Fruit fly (Drosophila melanogaster) whole organism, embryonic: ENCODE measurements around the gene CG13622.

Experiments used
- B-H2 ChIP-seq: fragments of 200-800 bp; sonication (Bioruptor generic); optimal IDR thresholded peaks from 2 replicates; lab custom pipeline; 2018; ENCODE audit warnings: missing biosample characterization, mild to moderate bottlenecking, missing genetic modification characterization
- BtbVII ChIP-seq: fragments of 200-800 bp; sonication (Bioruptor generic); optimal IDR thresholded peaks from 3 replicates; lab custom pipeline; 2017; ENCODE audit warnings: missing biosample characterization, mild to moderate bottlenecking, missing genetic modification characterization
- CG10959 ChIP-seq: fragments of 200-800 bp; sonication (Bioruptor generic); IDR thresholded peaks from 2 replicates; pipeline ENCODE4 v1.3.6; 2022; ENCODE audit warnings: missing biosample characterization, missing genetic modification characterization
- CG12071 ChIP-seq: fragments of 200-800 bp; sonication (Bioruptor generic); optimal IDR thresholded peaks from 3 replicates; lab custom pipeline; 2018; ENCODE audit warnings: missing biosample characterization, mild to moderate bottlenecking, missing genetic modification characterization
- CG1233 ChIP-seq: fragments of 200-800 bp; sonication (Bioruptor generic); optimal IDR thresholded peaks from 4 replicates; lab custom pipeline; 2018; ENCODE audit warnings: missing biosample characterization, mild to moderate bottlenecking, missing genetic modification characterization
- CG14710 ChIP-seq: fragments of 200-800 bp; sonication (Bioruptor generic); optimal IDR thresholded peaks from 3 replicates; lab custom pipeline; 2019; ENCODE audit warnings: missing biosample characterization, mild to moderate bottlenecking, missing genetic modification characterization, moderate library complexity
- CG15011 ChIP-seq: fragments of 200-800 bp; sonication (Bioruptor generic); optimal IDR thresholded peaks from 3 replicates; lab custom pipeline; 2018; ENCODE audit warnings: missing biosample characterization, mild to moderate bottlenecking, missing genetic modification characterization
- CG16779 ChIP-seq: fragments of 200-800 bp; sonication (Bioruptor generic); IDR thresholded peaks from 2 replicates; pipeline ENCODE4 v1.3.6; 2022; ENCODE audit warnings: missing biosample characterization, missing genetic modification characterization
- CG17361 ChIP-seq: fragments of 200-800 bp; sonication (Bioruptor generic); IDR thresholded peaks from 3 replicates; pipeline ENCODE4 v1.3.6; 2022; ENCODE audit warnings: missing biosample characterization, missing genetic modification characterization
- CG1792 ChIP-seq: fragments of 200-800 bp; sonication (Bioruptor generic); optimal IDR thresholded peaks from 2 replicates; lab custom pipeline; 2016; ENCODE audit warnings: missing biosample characterization, missing genetic modification characterization
- CG18262 ChIP-seq: fragments of 200-800 bp; optimal IDR thresholded peaks from 3 replicates; lab custom pipeline; 2019; ENCODE audit warnings: missing biosample characterization, mild to moderate bottlenecking, missing genetic modification characterization, moderate library complexity
- CG18476 ChIP-seq: fragments of 200-800 bp; sonication (Bioruptor generic); optimal IDR thresholded peaks from 2 replicates; lab custom pipeline; 2016; ENCODE audit warnings: missing biosample characterization, mild to moderate bottlenecking, missing genetic modification characterization
- CG3281 ChIP-seq: fragments of 200-800 bp; sonication (Bioruptor generic); optimal IDR thresholded peaks from 3 replicates; lab custom pipeline; 2017; ENCODE audit warnings: missing biosample characterization, mild to moderate bottlenecking, missing genetic modification characterization
- CG34376 ChIP-seq: fragments of 200-800 bp; sonication (Bioruptor generic); optimal IDR thresholded peaks from 2 replicates; lab custom pipeline; 2018; ENCODE audit warnings: missing biosample characterization, mild to moderate bottlenecking, missing genetic modification characterization
- CG3726 ChIP-seq: fragments of 200-800 bp; sonication (Bioruptor generic); IDR thresholded peaks from 3 replicates; pipeline ENCODE4, ENCODE4 v1.3.6; 2022; ENCODE audit warnings: missing biosample characterization, missing genetic modification characterization
- CG42726 ChIP-seq: fragments of 200-800 bp; sonication (Bioruptor generic); IDR thresholded peaks from 2 replicates; pipeline ENCODE4 v1.3.6; 2022; ENCODE audit warnings: missing biosample characterization, missing genetic modification characterization; ENCODE audit not compliant: partially characterized antibody
- CG5953 ChIP-seq: fragments of 200-800 bp; sonication (Bioruptor generic); IDR thresholded peaks from 2 replicates; pipeline ENCODE4 v1.3.6; 2022; ENCODE audit warnings: missing biosample characterization, missing genetic modification characterization
- CG7928 ChIP-seq: fragments of 200-800 bp; sonication (Bioruptor generic); optimal IDR thresholded peaks from 2 replicates; lab custom pipeline; 2017; ENCODE audit warnings: missing biosample characterization, mild to moderate bottlenecking, missing genetic modification characterization
- CG9727 ChIP-seq: fragments of 200-800 bp; sonication (Bioruptor generic); optimal IDR thresholded peaks from 3 replicates; lab custom pipeline; 2017; ENCODE audit warnings: missing biosample characterization, mild to moderate bottlenecking, missing genetic modification characterization
- CkIIα-i1 ChIP-seq: fragments of 200-800 bp; sonication (Bioruptor generic); IDR thresholded peaks from 2 replicates; pipeline ENCODE4 v1.3.6; 2022; ENCODE audit warnings: missing biosample characterization, missing genetic modification characterization
- CoRest ChIP-seq: fragments of 200-800 bp; sonication (Bioruptor generic); optimal IDR thresholded peaks from 3 replicates; lab custom pipeline; 2018; ENCODE audit warnings: missing biosample characterization, mild to moderate bottlenecking, missing genetic modification characterization, moderate library complexity
- H2.0 ChIP-seq: fragments of 200-800 bp; sonication (Bioruptor generic); IDR thresholded peaks from 2 replicates; pipeline ENCODE4 v1.3.6; 2022; ENCODE audit warnings: missing biosample characterization, missing genetic modification characterization
- Hand ChIP-seq: fragments of 200-800 bp; sonication (Bioruptor generic); optimal IDR thresholded peaks from 2 replicates; lab custom pipeline; 2017; ENCODE audit warnings: mild to moderate bottlenecking, missing biosample characterization, missing genetic modification reagents, missing genetic modification characterization
- Hr3 ChIP-seq: fragments of 200-800 bp; sonication (Bioruptor generic); optimal IDR thresholded peaks from 3 replicates; lab custom pipeline; 2016; ENCODE audit warnings: missing biosample characterization, missing genetic modification characterization
- Lim3 ChIP-seq: fragments of 200-800 bp; sonication (Bioruptor generic); IDR thresholded peaks from 2 replicates; pipeline ENCODE4 v1.3.6; 2022; ENCODE audit warnings: missing biosample characterization, missing genetic modification characterization
- Pdp1 ChIP-seq, 2 experiments: fragments of 200-800 bp; sonication (Bioruptor generic); optimal IDR thresholded peaks; 3 replicates each; lab custom pipeline; 2016; ENCODE audit warnings: missing biosample characterization in 2 of 2, missing genetic modification characterization in 2 of 2, mild to moderate bottlenecking in 1 of 2, moderate library complexity in 1 of 2
- Sry-β ChIP-seq: fragments of 200-800 bp; sonication (Bioruptor generic); optimal IDR thresholded peaks from 2 replicates; lab custom pipeline; 2018; ENCODE audit warnings: missing biosample characterization, mild to moderate bottlenecking, missing genetic modification characterization, moderate library complexity
- Sry-δ ChIP-seq: fragments of 200-800 bp; sonication (Bioruptor generic); optimal IDR thresholded peaks from 2 replicates; lab custom pipeline; 2016; ENCODE audit warnings: missing biosample characterization, missing genetic modification characterization
- bigmax ChIP-seq: fragments of 200-800 bp; sonication (Bioruptor generic); optimal IDR thresholded peaks from 2 replicates; lab custom pipeline; 2018; ENCODE audit warnings: missing biosample characterization, mild to moderate bottlenecking, missing genetic modification characterization
- ci ChIP-seq: fragments of 200-800 bp; sonication (Bioruptor generic); IDR thresholded peaks from 3 replicates; pipeline ENCODE4 v1.3.6; 2022; ENCODE audit warnings: missing biosample characterization, missing genetic modification characterization
- crc ChIP-seq: fragments of 200-800 bp; sonication (Bioruptor generic); optimal IDR thresholded peaks from 2 replicates; lab custom pipeline; 2016; ENCODE audit warnings: missing biosample characterization, missing genetic modification characterization
- dati ChIP-seq: fragments of 200-800 bp; sonication (Bioruptor generic); IDR thresholded peaks from 2 replicates; pipeline ENCODE4 v1.3.6; 2022; ENCODE audit warnings: missing biosample characterization, missing genetic modification characterization
- fru ChIP-seq: fragments of >200 bp; optimal IDR thresholded peaks from 2 replicates; lab custom pipeline; 2017
- gcm2 ChIP-seq: fragments of 200-800 bp; sonication (Bioruptor generic); optimal IDR thresholded peaks from 2 replicates; lab custom pipeline; 2016; ENCODE audit warnings: missing biosample characterization, missing genetic modification characterization
- gfzf ChIP-seq: fragments of 200-800 bp; sonication (Bioruptor generic); optimal IDR thresholded peaks from 2 replicates; lab custom pipeline; 2016; ENCODE audit warnings: missing biosample characterization, mild to moderate bottlenecking, missing genetic modification characterization, moderate library complexity
- ind ChIP-seq: fragments of 200-800 bp; sonication (Bioruptor generic); optimal IDR thresholded peaks from 3 replicates; lab custom pipeline; 2016; ENCODE audit warnings: missing biosample characterization, missing genetic modification characterization
- insv ChIP-seq, 2 experiments: fragments of 200-800 bp; sonication (Bioruptor generic); optimal IDR thresholded peaks; 3 replicates each; lab custom pipeline; 2016 to 2018; ENCODE audit warnings: missing biosample characterization in 2 of 2, missing genetic modification characterization in 2 of 2
- jumu ChIP-seq: fragments of 200-800 bp; sonication (Bioruptor generic); optimal IDR thresholded peaks from 3 replicates; lab custom pipeline; 2016; ENCODE audit warnings: missing biosample characterization, missing genetic modification characterization
- ken ChIP-seq: fragments of 200-800 bp; sonication (Bioruptor generic); IDR thresholded peaks from 3 replicates; pipeline ENCODE4 v1.3.6; 2022; ENCODE audit warnings: missing biosample characterization, missing genetic modification characterization
- lilli ChIP-seq: fragments of 200-800 bp; sonication (Bioruptor generic); optimal IDR thresholded peaks from 3 replicates; lab custom pipeline; 2016; ENCODE audit warnings: missing biosample characterization, missing genetic modification characterization
- nau ChIP-seq: fragments of 200-800 bp; sonication (Bioruptor generic); optimal IDR thresholded peaks from 3 replicates; lab custom pipeline; 2017; ENCODE audit warnings: missing biosample characterization, mild to moderate bottlenecking, missing genetic modification characterization, missing genetic modification reagents
- nerfin-1 ChIP-seq: fragments of 200-800 bp; sonication (Bioruptor generic); optimal IDR thresholded peaks from 3 replicates; lab custom pipeline; 2019; ENCODE audit warnings: missing biosample characterization, mild to moderate bottlenecking, missing genetic modification characterization, moderate library complexity
- p53 ChIP-seq: fragments of 200-800 bp; sonication (Bioruptor generic); optimal IDR thresholded peaks from 2 replicates; lab custom pipeline; 2016; ENCODE audit warnings: missing biosample characterization, missing genetic modification characterization
- phol ChIP-seq: fragments of 200-800 bp; sonication (Bioruptor generic); optimal IDR thresholded peaks from 3 replicates; lab custom pipeline; 2018; ENCODE audit warnings: missing biosample characterization, mild to moderate bottlenecking, missing genetic modification characterization, moderate library complexity
- pzg ChIP-seq: fragments of 200-800 bp; sonication (Bioruptor generic); optimal IDR thresholded peaks from 3 replicates; lab custom pipeline; 2018; ENCODE audit warnings: missing biosample characterization, mild to moderate bottlenecking, missing genetic modification characterization, moderate library complexity
- salm ChIP-seq: fragments of 200-800 bp; sonication (Bioruptor generic); optimal IDR thresholded peaks from 2 replicates; lab custom pipeline; 2018; ENCODE audit warnings: missing biosample characterization, mild to moderate bottlenecking, missing genetic modification characterization
- slp2 ChIP-seq: fragments of 200-800 bp; sonication (Bioruptor generic); optimal IDR thresholded peaks from 2 replicates; lab custom pipeline; 2016; ENCODE audit warnings: missing biosample characterization, missing genetic modification characterization
- so ChIP-seq: fragments of 200-800 bp; sonication (Bioruptor generic); IDR thresholded peaks from 3 replicates; pipeline ENCODE4 v1.3.6; 2022; ENCODE audit warnings: missing biosample characterization, missing genetic modification characterization
- wor ChIP-seq: fragments of 200-800 bp; sonication (Bioruptor generic); IDR thresholded peaks from 2 replicates; pipeline ENCODE4 v1.3.6; 2022; ENCODE audit warnings: missing biosample characterization, missing genetic modification characterization
- zen ChIP-seq: fragments of 200-800 bp; sonication (Bioruptor generic); optimal IDR thresholded peaks from 3 replicates; lab custom pipeline; 2018; ENCODE audit warnings: missing biosample characterization, mild to moderate bottlenecking, missing genetic modification characterization, moderate library complexity
- zfh2 ChIP-seq: fragments of 200-800 bp; sonication (Bioruptor generic); optimal IDR thresholded peaks from 2 replicates; lab custom pipeline; 2016; ENCODE audit warnings: missing biosample characterization, missing genetic modification characterization

Gene CG13622

DNA sequence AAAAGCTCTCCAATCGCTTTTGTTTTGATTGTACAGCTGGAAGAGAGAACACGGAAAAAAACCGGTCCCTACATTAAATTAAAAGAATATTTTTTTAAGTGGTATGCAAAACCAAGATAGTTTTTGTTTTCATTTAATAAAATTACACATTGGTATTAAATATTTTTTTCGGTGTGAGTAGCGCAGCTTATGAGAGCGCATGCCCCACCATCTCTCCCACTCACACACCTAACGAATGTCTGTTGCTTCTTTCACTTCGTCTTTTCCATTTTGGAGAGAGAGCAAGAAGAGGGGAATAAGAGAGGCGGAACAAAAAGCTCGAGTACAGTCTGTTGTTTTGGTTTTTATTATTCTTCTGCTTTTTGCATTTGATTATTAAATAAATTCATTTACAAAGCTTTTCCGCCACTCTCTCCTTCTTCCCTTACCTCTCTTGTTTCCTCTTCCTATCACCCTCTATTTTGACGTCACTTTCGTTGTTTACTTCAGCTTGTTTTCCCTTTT lies 49.1 kb upstream of the CG13622 start (continued):
- TF ChIP-seq CG42726 (GFP tag; lab: Robert Waterston, UW) (no peak), CG3726 (peak; percentile 97; the same call in 1 of the 3 replicates), CG9727 (GFP tag; lab: Kevin White, UChicago) (peak; percentile 97), insv (GFP tag; optimal IDR thresholded peaks at IDR 0.05; lab: Kevin White, UChicago) (peak in 1 of 2 experiments; percentile 72), pzg (GFP tag; lab: Kevin White, UChicago) (peak; percentile 26), CG34376 (GFP tag; lab: Kevin White, UChicago) (peak; percentile 98), salm (tag; lab: Kevin White, UChicago) (peak; percentile 94), Hr3 (GFP tag; lab: Kevin White, UChicago) (peak; percentile 96), crc (GFP tag; lab: Kevin White, UChicago) (peak; percentile 92), wor (GFP tag; lab: Robert Waterston, UW) (peak; percentile 97), ken (peak; percentile 98), zen (tag; lab: Kevin White, UChicago) (peak; percentile 91), dati (peak; percentile 97), zfh2 (GFP tag; lab: Kevin White, UChicago) (peak; percentile 94), Sry-δ (GFP tag; lab: Kevin White, UChicago) (peak; percentile 60), p53 (GFP tag; lab: Kevin White, UChicago) (peak; percentile 67), CG15011 (GFP tag; lab: Kevin White, UChicago) (peak; percentile 97), B-H2 (GFP tag; lab: Kevin White, UChicago) (peak; percentile 99), H2.0 (GFP tag; lab: Robert Waterston, UW) (peak; percentile 98), CkIIα-i1 (GFP tag; lab: Robert Waterston, UW) (peak; percentile 90), Sry-β (GFP tag; lab: Kevin White, UChicago) (peak; percentile 50), CG18476 (GFP tag; lab: Kevin White, UChicago) (peak; percentile 97), CG3281 (GFP tag; lab: Kevin White, UChicago) (peak; percentile 97), Lim3 (GFP tag; lab: Robert Waterston, UW) (peak; percentile 93; the same call in 1 of the 2 replicates), ci (peak; percentile 99), CG16779 (GFP tag; lab: Robert Waterston, UW) (peak; percentile 98), fru (lab: Kevin White, UChicago) (no peak), CG5953 (GFP tag; lab: Robert Waterston, UW) (peak; percentile 99), bigmax (peak; percentile 73), CG12071 (GFP tag; lab: Kevin White, UChicago) (peak; percentile 96), CG17361 (GFP tag; lab: Robert Waterston, UW) (peak; percentile 97), ind (peak; percentile 96), phol (peak; percentile 94), nau (GFP tag; lab: Kevin White, UChicago) (peak; percentile 96), slp2 (GFP tag; lab: Kevin White, UChicago) (peak; percentile 93), CG1792 (GFP tag; lab: Kevin White, UChicago) (peak; percentile 93), gfzf (GFP tag; lab: Kevin White, UChicago) (peak; percentile 14), CG7928 (GFP tag; lab: Kevin White, UChicago) (peak; percentile 79), CG1233 (peak; percentile 95), BtbVII (peak; percentile 98), CoRest (tag; lab: Kevin White, UChicago) (peak; percentile 97), CG14710 (tag; lab: Kevin White, UChicago) (peak; percentile 92), Pdp1 (GFP tag; optimal IDR thresholded peaks at IDR 0.05; lab: Kevin White, UChicago) (peak; percentile 95 to 97), jumu (GFP tag; lab: Kevin White, UChicago) (peak; percentile 92), gcm2 (GFP tag; lab: Kevin White, UChicago) (peak; percentile 97), so (GFP tag; lab: Robert Waterston, UW) (peak; percentile 99), CG10959 (GFP tag; lab: Robert Waterston, UW) (peak; percentile 93), nerfin-1 (tag; lab: Kevin White, UChicago) (peak; percentile 94), CG18262 (peak; percentile 97), lilli (GFP tag; lab: Kevin White, UChicago) (peak; percentile 98), Hand (GFP tag; lab: Kevin White, UChicago) (peak; percentile 98)
